Worm (Caenorhabditis elegans) whole organism, young adult: ENCODE results near the gene F59A6.4.

Source experiments
- B0019.2 ChIP-seq: fragments of 200-800 bp; sonication (Bioruptor generic); conservative IDR thresholded peaks from 2 replicates; pipeline ENCODE4 v1.3.6; 2022; ENCODE audit warnings: missing genetic modification reagents, missing genetic modification characterization, missing compliant biosample characterization
- B0261.1 ChIP-seq: sonication (generic microtip); optimal IDR thresholded peaks from 2 replicates; lab custom pipeline; 2016; ENCODE audit warnings: mild to moderate bottlenecking, missing genetic modification characterization, moderate library complexity, missing compliant biosample characterization
- B0336.3 ChIP-seq: fragments of 200-800 bp; sonication (Bioruptor generic); IDR thresholded peaks from 2 replicates; pipeline ENCODE4 v1.3.6; 2022; ENCODE audit warnings: missing genetic modification characterization, missing compliant biosample characterization
- F22D6.2 ChIP-seq: sonication (generic microtip); optimal IDR thresholded peaks from 2 replicates; lab custom pipeline; 2016; ENCODE audit warnings: mild to moderate bottlenecking, missing genetic modification characterization, missing compliant biosample characterization
- F23B12.7 ChIP-seq: sonication (generic microtip); optimal IDR thresholded peaks from 2 replicates; lab custom pipeline; 2017; ENCODE audit warnings: missing genetic modification characterization, mild to moderate bottlenecking, missing compliant biosample characterization, antibody characterized with exemption, moderate library complexity; ENCODE audit not compliant: insufficient read depth
- F39B2.1 ChIP-seq: fragments of 200-800 bp; sonication (Bioruptor generic); IDR thresholded peaks from 2 replicates; pipeline ENCODE4 v1.3.6; 2022; ENCODE audit warnings: missing genetic modification reagents, missing genetic modification characterization, missing compliant biosample characterization
- T07F8.4 ChIP-seq: sonication (generic microtip); optimal IDR thresholded peaks from 2 replicates; lab custom pipeline; 2016; ENCODE audit warnings: mild to moderate bottlenecking, missing genetic modification characterization, moderate library complexity, missing compliant biosample characterization
- Y56A3A.18 ChIP-seq: fragments of 200-800 bp; sonication (Bioruptor generic); IDR thresholded peaks from 2 replicates; pipeline ENCODE4 v1.3.6; 2022; ENCODE audit warnings: missing genetic modification reagents, missing genetic modification characterization, missing compliant biosample characterization
- akir-1 ChIP-seq: fragments of 200-800 bp; sonication (Bioruptor generic); optimal IDR thresholded peaks from 2 replicates; lab custom pipeline; 2018; ENCODE audit warnings: mild to moderate bottlenecking, missing genetic modification characterization, moderate library complexity, missing compliant biosample characterization
- ama-1 ChIP-seq, 3 experiments: fragments of 150-350 bp in 1 of 3; sonication (generic microtip) in 2 of 3; optimal IDR thresholded peaks; 2 replicates each; lab custom pipeline; 2014 to 2018; ENCODE audit warnings: missing biosample characterization in 2 of 3, missing genetic modification characterization in 2 of 3, missing genetic modification reagents in 2 of 3
- aptf-2 ChIP-seq: fragments of 200-800 bp; sonication (Bioruptor generic); conservative IDR thresholded peaks from 2 replicates; pipeline ENCODE4 v1.3.6; 2022; ENCODE audit warnings: missing genetic modification reagents, missing genetic modification characterization, missing compliant biosample characterization
- attf-5 ChIP-seq: fragments of 200-800 bp; sonication (Bioruptor generic); optimal IDR thresholded peaks from 2 replicates; lab custom pipeline; 2018; ENCODE audit warnings: mild to moderate bottlenecking, missing genetic modification characterization, missing compliant biosample characterization
- bed-2 ChIP-seq: fragments of 200-800 bp; sonication (Bioruptor generic); IDR thresholded peaks from 2 replicates; pipeline ENCODE4 v1.3.6; 2022; ENCODE audit warnings: missing genetic modification reagents, missing genetic modification characterization, missing compliant biosample characterization
- ccch-3 ChIP-seq: fragments of 200-800 bp; sonication (Bioruptor generic); optimal IDR thresholded peaks from 2 replicates; lab custom pipeline; 2018; ENCODE audit warnings: mild to moderate bottlenecking, missing genetic modification characterization, missing compliant biosample characterization
- ceh-27 ChIP-seq: fragments of 200-800 bp; sonication (Bioruptor generic); optimal IDR thresholded peaks from 2 replicates; lab custom pipeline; 2018; ENCODE audit warnings: mild to moderate bottlenecking, missing genetic modification characterization, moderate library complexity, missing compliant biosample characterization
- ceh-58 ChIP-seq: fragments of 200-800 bp; sonication (Bioruptor generic); IDR thresholded peaks from 2 replicates; pipeline ENCODE4 v1.3.6; 2022; ENCODE audit warnings: missing genetic modification characterization, missing compliant biosample characterization
- die-1 ChIP-seq: sonication (generic microtip); optimal IDR thresholded peaks from 2 replicates; lab custom pipeline; 2016; ENCODE audit warnings: missing genotype, mild to moderate bottlenecking, missing genetic modification characterization, missing compliant biosample characterization
- dpff-1 ChIP-seq: sonication (generic microtip); optimal IDR thresholded peaks from 2 replicates; lab custom pipeline; 2017; ENCODE audit warnings: mild to moderate bottlenecking, missing genetic modification characterization, missing compliant biosample characterization
- egl-18 ChIP-seq: fragments of 200-800 bp; sonication (Bioruptor generic); IDR thresholded peaks from 2 replicates; pipeline ENCODE4 v1.3.6; 2022; ENCODE audit warnings: missing genetic modification reagents, missing genetic modification characterization, missing compliant biosample characterization
- ekl-4 ChIP-seq: fragments of 200-800 bp; sonication (Bioruptor generic); IDR thresholded peaks from 2 replicates; pipeline ENCODE4 v1.3.6; 2022; ENCODE audit warnings: missing genetic modification reagents, missing genetic modification characterization, missing compliant biosample characterization
- ets-4 ChIP-seq: fragments of 200-800 bp; sonication (Bioruptor generic); optimal IDR thresholded peaks from 2 replicates; lab custom pipeline; 2018; ENCODE audit warnings: mild to moderate bottlenecking, missing genetic modification characterization, missing compliant biosample characterization
- gei-17 ChIP-seq: fragments of 200-800 bp; sonication (Bioruptor generic); optimal IDR thresholded peaks from 2 replicates; lab custom pipeline; 2018; ENCODE audit warnings: mild to moderate bottlenecking, missing genetic modification characterization, missing compliant biosample characterization
- him-1 ChIP-seq: sonication (generic microtip); optimal IDR thresholded peaks from 2 replicates; lab custom pipeline; 2016; ENCODE audit warnings: missing genotype, missing genetic modification reagents, missing genetic modification characterization, missing compliant biosample characterization
- hmg-1.2 ChIP-seq: fragments of 200-800 bp; sonication (Bioruptor generic); IDR thresholded peaks from 2 replicates; pipeline ENCODE4 v1.3.6; 2022; ENCODE audit warnings: missing genetic modification reagents, missing genetic modification characterization, missing compliant biosample characterization
- lin-26 ChIP-seq: fragments of 200-800 bp; sonication (Bioruptor generic); IDR thresholded peaks from 2 replicates; pipeline ENCODE4 v1.3.6; 2022; ENCODE audit warnings: missing genetic modification reagents, missing genetic modification characterization, missing compliant biosample characterization
- lin-40 ChIP-seq: sonication (generic microtip); optimal IDR thresholded peaks from 2 replicates; lab custom pipeline; 2016; ENCODE audit warnings: missing genetic modification characterization, mild to moderate bottlenecking, missing compliant biosample characterization, missing genotype, missing genetic modification reagents
- lir-1 ChIP-seq: fragments of 200-800 bp; sonication (Bioruptor generic); conservative IDR thresholded peaks from 2 replicates; pipeline ENCODE4 v1.3.6; 2022; ENCODE audit warnings: missing genetic modification reagents, missing genetic modification characterization, missing compliant biosample characterization
- lsl-1 ChIP-seq: fragments of 200-800 bp; sonication (Bioruptor generic); optimal IDR thresholded peaks from 2 replicates; lab custom pipeline; 2018; ENCODE audit warnings: mild to moderate bottlenecking, missing genetic modification characterization, moderate library complexity, missing compliant biosample characterization
- mes-4 ChIP-seq: sonication (generic microtip); optimal IDR thresholded peaks from 2 replicates; lab custom pipeline; 2016; ENCODE audit warnings: missing genotype, missing genetic modification characterization, missing compliant biosample characterization
- nfya-2 ChIP-seq: fragments of 200-800 bp; sonication (Bioruptor generic); IDR thresholded peaks from 2 replicates; pipeline ENCODE4 v1.3.6; 2022; ENCODE audit warnings: missing genetic modification reagents, missing genetic modification characterization, missing compliant biosample characterization
- nfyb-1 ChIP-seq: fragments of 200-800 bp; sonication (Bioruptor generic); IDR thresholded peaks from 2 replicates; pipeline ENCODE4 v1.3.6; 2022; ENCODE audit warnings: missing genetic modification reagents, missing genetic modification characterization, missing compliant biosample characterization
- nhr-27 ChIP-seq: fragments of 200-800 bp; sonication (Bioruptor generic); optimal IDR thresholded peaks from 2 replicates; lab custom pipeline; 2018; ENCODE audit warnings: mild to moderate bottlenecking, missing genetic modification characterization, moderate library complexity, missing compliant biosample characterization
- nhr-80 ChIP-seq: sonication (generic microtip); optimal IDR thresholded peaks from 2 replicates; lab custom pipeline; 2016; ENCODE audit warnings: missing genetic modification characterization, missing compliant biosample characterization
- pbrm-1 ChIP-seq: fragments of 200-800 bp; sonication (Bioruptor generic); IDR thresholded peaks from 2 replicates; pipeline ENCODE4 v1.3.6; 2022; ENCODE audit warnings: missing genetic modification reagents, missing genetic modification characterization, missing compliant biosample characterization
- pha-4 ChIP-seq: fragments of 150-350 bp; sonication (generic microtip); optimal IDR thresholded peaks from 2 replicates; lab custom pipeline; 2014; ENCODE audit warnings: missing biosample characterization, missing genetic modification reagents, missing genetic modification characterization
- rcor-1 ChIP-seq: fragments of 200-800 bp; sonication (Bioruptor generic); IDR thresholded peaks from 2 replicates; pipeline ENCODE4 v1.3.6; 2022; ENCODE audit warnings: missing genetic modification reagents, missing genetic modification characterization, missing compliant biosample characterization
- rec-8 ChIP-seq, 2 experiments: sonication (generic microtip); optimal IDR thresholded peaks; 2 replicates each; lab custom pipeline; 2016; ENCODE audit warnings: mild to moderate bottlenecking in 2 of 2, missing genetic modification characterization in 2 of 2, missing genetic modification reagents in 2 of 2, missing genotype in 2 of 2, missing biosample characterization in 1 of 2, missing compliant biosample characterization in 1 of 2, moderate library complexity in 1 of 2
- repo-1 ChIP-seq: sonication (generic microtip); optimal IDR thresholded peaks from 2 replicates; lab custom pipeline; 2017; ENCODE audit warnings: mild to moderate bottlenecking, missing genetic modification characterization, missing compliant biosample characterization
- sdz-38 ChIP-seq: sonication (generic microtip); optimal IDR thresholded peaks from 2 replicates; lab custom pipeline; 2016; ENCODE audit warnings: missing genotype, missing genetic modification characterization, missing compliant biosample characterization
- snpc-1.1 ChIP-seq: sonication (generic microtip); optimal IDR thresholded peaks from 2 replicates; lab custom pipeline; 2017; ENCODE audit warnings: missing genetic modification characterization, mild to moderate bottlenecking, missing compliant biosample characterization, antibody characterized with exemption, moderate library complexity, missing genotype, missing genetic modification reagents; ENCODE audit not compliant: insufficient read depth
- snpc-1.3 ChIP-seq: sonication (generic microtip); optimal IDR thresholded peaks from 2 replicates; lab custom pipeline; 2017; ENCODE audit warnings: missing genetic modification characterization, mild to moderate bottlenecking, missing compliant biosample characterization, antibody characterized with exemption, moderate library complexity, missing genotype, missing genetic modification reagents; ENCODE audit not compliant: insufficient read depth
- somi-1 ChIP-seq: fragments of 200-800 bp; sonication (Bioruptor generic); optimal IDR thresholded peaks from 2 replicates; lab custom pipeline; 2018; ENCODE audit warnings: mild to moderate bottlenecking, missing genetic modification characterization, missing compliant biosample characterization
- tbx-9 ChIP-seq: sonication (generic microtip); optimal IDR thresholded peaks from 2 replicates; lab custom pipeline; 2016; ENCODE audit warnings: borderline replicate concordance, missing genetic modification characterization, inconsistent platforms, missing compliant biosample characterization
- unc-62 ChIP-seq: fragments of 150-350 bp; optimal IDR thresholded peaks from 2 replicates; lab custom pipeline; 2014; ENCODE audit warnings: missing biosample characterization, missing genetic modification reagents, missing genetic modification characterization
- xnd-1 ChIP-seq: sonication (generic microtip); optimal IDR thresholded peaks from 2 replicates; lab custom pipeline; 2016; ENCODE audit warnings: missing genotype, missing genetic modification reagents, missing genetic modification characterization, missing compliant biosample characterization
- ztf-3 ChIP-seq: fragments of 200-800 bp; sonication (Bioruptor generic); optimal IDR thresholded peaks from 2 replicates; lab custom pipeline; 2018; ENCODE audit warnings: mild to moderate bottlenecking, missing genetic modification characterization, missing compliant biosample characterization

Gene F59A6.4

ce11 chrII:5031612-5032011 lies 26.7 kb downstream of the F59A6.4 start, which contains the start of gene wdr-83:
Gene wdr-83 (minus strand): TSS chrII:5031712.
- no peak for TF ChIP-seq die-1 (tag; lab: Kevin White, UChicago)
- no peak for TF ChIP-seq lin-40 (tag; lab: Kevin White, UChicago)
- no peak for TF ChIP-seq him-1 (tag; lab: Kevin White, UChicago)
- TF ChIP-seq ceh-27, result no peak
- no peak for TF ChIP-seq xnd-1 (tag; lab: Kevin White, UChicago)
- TF ChIP-seq ccch-3 (GFP tag; lab: Kevin White, UChicago), result no peak
- TF ChIP-seq nfyb-1 (GFP tag; lab: Robert Waterston, UW), result no peak
- TF ChIP-seq F39B2.1, result no peak
- TF ChIP-seq lir-1 (GFP tag; lab: Robert Waterston, UW), result no peak
- no peak for TF ChIP-seq aptf-2 (GFP tag; lab: Robert Waterston, UW)
- TF ChIP-seq mes-4 (tag; lab: Kevin White, UChicago), result no peak
- TF ChIP-seq akir-1 (GFP tag; lab: Kevin White, UChicago), result no peak
- no peak for TF ChIP-seq F23B12.7 (tag; lab: Kevin White, UChicago)
- TF ChIP-seq ets-4, result no peak
- no peak for TF ChIP-seq B0019.2 (GFP tag; lab: Robert Waterston, UW)
- TF ChIP-seq gei-17, result no peak
- TF ChIP-seq lin-26, result no peak
- no peak for TF ChIP-seq dpff-1 (tag; lab: Kevin White, UChicago)
- TF ChIP-seq snpc-1.1 (tag; lab: Kevin White, UChicago), result no peak

- TF ChIP-seq somi-1 (GFP tag; lab: Kevin White, UChicago) (no peak), Y56A3A.18 (GFP tag; lab: Robert Waterston, UW) (0 out of 2 replicates have a peak, but pooled peaks have one; percentile 37), B0261.1 (tag; lab: Kevin White, UChicago) (peak; percentile 93), ceh-27 (peak; percentile 54), ama-1 (optimal IDR thresholded peaks at IDR 0.05; lab: Kevin White, UChicago) (no peak), ama-1 (GFP tag; optimal IDR thresholded peaks at IDR 0.05; lab: Kevin White, UChicago) (peak; percentile 59 to 60), lir-1 (GFP tag; lab: Robert Waterston, UW) (no peak; the same call in 1 of the 2 replicates), lsl-1 (GFP tag; lab: Kevin White, UChicago) (peak; percentile 60), bed-2 (GFP tag; lab: Robert Waterston, UW) (no peak), nhr-80 (tag; lab: Kevin White, UChicago) (peak; percentile 24), nfya-2 (GFP tag; lab: Robert Waterston, UW) (no peak), ceh-58 (GFP tag; lab: Robert Waterston, UW) (peak; percentile 69; the same call in 1 of the 2 replicates), repo-1 (peak; percentile 44), egl-18 (GFP tag; lab: Robert Waterston, UW) (0 out of 2 replicates have a peak, but pooled peaks have one; percentile 19), ekl-4 (GFP tag; lab: Robert Waterston, UW) (peak; percentile 63; the same call in 1 of the 2 replicates), F22D6.2 (no peak), rec-8 (tag; optimal IDR thresholded peaks at IDR 0.05; lab: Kevin White, UChicago) (peak in 1 of 2 experiments; percentile 77), unc-62 (GFP tag; lab: Kevin White, UChicago) (no peak), attf-5 (GFP tag; lab: Kevin White, UChicago) (peak; percentile 67), pbrm-1 (peak; percentile 50; the same call in 1 of the 2 replicates), T07F8.4 (peak; percentile 38), lin-26 (peak; percentile 89), B0336.3 (GFP tag; lab: Robert Waterston, UW) (peak; percentile 79), tbx-9 (no peak), pha-4 (tag; lab: Kevin White, UChicago) (no peak), F23B12.7 (tag; lab: Kevin White, UChicago) (peak; percentile 67), die-1 (tag; lab: Kevin White, UChicago) (peak; percentile 81), hmg-1.2 (peak; percentile 66), ztf-3 (GFP tag; lab: Kevin White, UChicago) (no peak), rcor-1 (GFP tag; lab: Robert Waterston, UW) (peak; percentile 65), sdz-38 (no peak), nhr-27 (tag; lab: Kevin White, UChicago) (peak; percentile 74), snpc-1.3 (tag; lab: Kevin White, UChicago) (peak; percentile 62)
Observed at ce11 chrII:5032669-5033068, 27.8 kb downstream of the F59A6.4 start.
